Worm (Caenorhabditis elegans) whole organism, L4 larva: Measurements from ENCODE around the gene gdi-1.

Experiments
- F10B5.3 ChIP-seq: sonication (generic microtip); optimal IDR thresholded peaks from 2 replicates; lab custom pipeline; 2016; ENCODE audit warnings: mild to moderate bottlenecking, missing genetic modification characterization, missing compliant biosample characterization
- F49E8.2 ChIP-seq: sonication (generic microtip); optimal IDR thresholded peaks from 2 replicates; lab custom pipeline; 2016; ENCODE audit warnings: missing compliant biosample characterization, mild to moderate bottlenecking, missing genetic modification characterization, borderline replicate concordance
- T20F7.1 ChIP-seq: fragments of 200-800 bp; sonication (Bioruptor generic); optimal IDR thresholded peaks from 2 replicates; lab custom pipeline; 2018; ENCODE audit warnings: mild to moderate bottlenecking, missing genetic modification characterization, missing compliant biosample characterization
- Y48G9A.11 ChIP-seq: fragments of 200-800 bp; sonication (Bioruptor generic); IDR thresholded peaks from 2 replicates; pipeline ENCODE4 v1.3.6; 2022; ENCODE audit warnings: missing genetic modification reagents, missing genetic modification characterization, missing compliant biosample characterization
- Y5F2A.4 ChIP-seq: fragments of 200-800 bp; sonication (Bioruptor generic); optimal IDR thresholded peaks from 2 replicates; lab custom pipeline; 2018; ENCODE audit warnings: mild to moderate bottlenecking, missing genetic modification characterization, missing compliant biosample characterization
- ZK337.2 ChIP-seq: fragments of 200-800 bp; sonication (Bioruptor generic); IDR thresholded peaks from 2 replicates; pipeline ENCODE4 v1.3.6; 2022; ENCODE audit warnings: missing genetic modification reagents, missing genetic modification characterization, missing compliant biosample characterization
- ZK546.5 ChIP-seq, 2 experiments: sonication (generic microtip); optimal IDR thresholded peaks; 2 replicates each; lab custom pipeline; 2017; ENCODE audit warnings: missing biosample characterization in 2 of 2, missing genetic modification characterization in 2 of 2
- aha-1 ChIP-seq: fragments of 150-350 bp; peaks from one replicate; lab custom pipeline; 2014; ENCODE audit warnings: missing biosample characterization, missing genetic modification characterization
- aly-2 ChIP-seq: sonication (generic microtip); optimal IDR thresholded peaks from 2 replicates; lab custom pipeline; 2018; ENCODE audit warnings: missing biosample characterization, missing genetic modification characterization
- arid-1 ChIP-seq: fragments of 200-800 bp; sonication (Bioruptor generic); conservative IDR thresholded peaks from 2 replicates; pipeline ENCODE4 v1.3.6; 2022; ENCODE audit warnings: missing genetic modification reagents, missing genetic modification characterization, missing compliant biosample characterization
- ceh-20 ChIP-seq: fragments of 200-800 bp; sonication (Bioruptor generic); IDR thresholded peaks from 2 replicates; pipeline ENCODE4 v1.3.6; 2022; ENCODE audit warnings: missing genetic modification reagents, missing genetic modification characterization, missing compliant biosample characterization
- ceh-28 ChIP-seq: fragments of 150-350 bp; optimal IDR thresholded peaks from 2 replicates; lab custom pipeline; 2014; ENCODE audit warnings: missing biosample characterization, missing genetic modification reagents, missing genetic modification characterization
- ceh-82 ChIP-seq: sonication (generic microtip); optimal IDR thresholded peaks from 2 replicates; lab custom pipeline; 2017; ENCODE audit warnings: missing biosample characterization, missing genetic modification characterization
- daf-8 ChIP-seq: fragments of 200-800 bp; sonication (Bioruptor generic); IDR thresholded peaks from 2 replicates; pipeline ENCODE4 v1.3.6; 2022; ENCODE audit warnings: missing genetic modification characterization, missing compliant biosample characterization
- dmd-6 ChIP-seq: fragments of 200-800 bp; sonication (Bioruptor generic); IDR thresholded peaks from 2 replicates; pipeline ENCODE4 v1.3.6; 2022; ENCODE audit warnings: missing genetic modification reagents, missing genetic modification characterization, missing compliant biosample characterization
- dpl-1 ChIP-seq: fragments of 150-350 bp; optimal IDR thresholded peaks from 2 replicates; lab custom pipeline; 2014; ENCODE audit warnings: missing biosample characterization, missing genetic modification reagents, missing genetic modification characterization
- egl-43 ChIP-seq: fragments of 200-800 bp; sonication (Bioruptor generic); IDR thresholded peaks from 2 replicates; pipeline ENCODE4 v1.3.6; 2022; ENCODE audit warnings: missing genetic modification reagents, missing genetic modification characterization, missing compliant biosample characterization
- fkh-10 ChIP-seq: fragments of 150-350 bp; optimal IDR thresholded peaks from 2 replicates; lab custom pipeline; 2014; ENCODE audit warnings: missing biosample characterization, missing genetic modification reagents, missing genetic modification characterization
- gei-8 ChIP-seq: fragments of 200-800 bp; sonication (Bioruptor generic); optimal IDR thresholded peaks from 2 replicates; lab custom pipeline; 2018; ENCODE audit warnings: mild to moderate bottlenecking, missing genetic modification characterization, missing compliant biosample characterization
- hif-1 ChIP-seq, 2 experiments: sonication (generic microtip); optimal IDR thresholded peaks; 2 replicates each; lab custom pipeline; 2016 to 2017; ENCODE audit warnings: missing compliant biosample characterization in 2 of 2, missing genetic modification characterization in 2 of 2, missing genetic modification reagents in 2 of 2, missing genotype in 2 of 2, mild to moderate bottlenecking in 1 of 2
- hlh-30 ChIP-seq: sonication (generic microtip); optimal IDR thresholded peaks from 2 replicates; lab custom pipeline; 2017; ENCODE audit warnings: antibody characterized with exemption, mild to moderate bottlenecking, missing genetic modification characterization, missing compliant biosample characterization; ENCODE audit not compliant: insufficient read depth
- hmg-1.1 ChIP-seq: fragments of 200-800 bp; sonication (Bioruptor generic); IDR thresholded peaks from 2 replicates; pipeline ENCODE4 v1.3.6; 2022; ENCODE audit warnings: missing genetic modification reagents, missing genetic modification characterization, missing compliant biosample characterization
- jun-1 ChIP-seq: fragments of 150-350 bp; optimal IDR thresholded peaks from 2 replicates; lab custom pipeline; 2014; ENCODE audit warnings: missing biosample characterization, missing genetic modification reagents, missing genetic modification characterization
- lin-13 ChIP-seq: fragments of 150-350 bp; optimal IDR thresholded peaks from 2 replicates; lab custom pipeline; 2014; ENCODE audit warnings: missing biosample characterization, missing genetic modification reagents, missing genetic modification characterization
- lir-3 ChIP-seq: sonication (generic microtip); optimal IDR thresholded peaks from 2 replicates; lab custom pipeline; 2016; ENCODE audit warnings: mild to moderate bottlenecking, missing genetic modification characterization, missing compliant biosample characterization
- mdl-1 ChIP-seq, 2 experiments: fragments of 150-350 bp in 1 of 2; sonication (generic microtip) in 1 of 2; optimal IDR thresholded peaks; 2 replicates each; lab custom pipeline; 2014 to 2017; ENCODE audit warnings: missing biosample characterization in 2 of 2, missing genetic modification characterization in 2 of 2
- mdt-29 ChIP-seq: fragments of 200-800 bp; sonication (Bioruptor generic); IDR thresholded peaks from 2 replicates; pipeline ENCODE4 v1.3.6; 2022; ENCODE audit warnings: missing genetic modification reagents, missing genetic modification characterization, missing compliant biosample characterization
- nhr-111 ChIP-seq: fragments of 200-800 bp; sonication (Bioruptor generic); optimal IDR thresholded peaks from 2 replicates; lab custom pipeline; 2018; ENCODE audit warnings: mild to moderate bottlenecking, missing genetic modification characterization, missing compliant biosample characterization
- nhr-28 ChIP-seq: fragments of 150-350 bp; optimal IDR thresholded peaks from 2 replicates; lab custom pipeline; 2014; ENCODE audit warnings: missing biosample characterization, missing genetic modification characterization
- nhr-41 ChIP-seq: fragments of 200-800 bp; sonication (Bioruptor generic); IDR thresholded peaks from 2 replicates; pipeline ENCODE4 v1.3.6; 2022; ENCODE audit warnings: missing genetic modification reagents, missing genetic modification characterization, missing compliant biosample characterization
- nhr-77 ChIP-seq: fragments of 150-350 bp; optimal IDR thresholded peaks from 2 replicates; lab custom pipeline; 2014; ENCODE audit warnings: missing biosample characterization, missing genetic modification characterization
- php-3 ChIP-seq: fragments of 200-800 bp; sonication (Bioruptor generic); IDR thresholded peaks from 2 replicates; pipeline ENCODE4 v1.3.6; 2022; ENCODE audit warnings: missing genetic modification reagents, missing genetic modification characterization, missing compliant biosample characterization
- saeg-2 ChIP-seq: fragments of 200-800 bp; sonication (Bioruptor generic); IDR thresholded peaks from 2 replicates; pipeline ENCODE4 v1.3.6; 2022; ENCODE audit warnings: missing genetic modification reagents, missing genetic modification characterization, missing compliant biosample characterization
- skn-1 ChIP-seq: fragments of 150-350 bp; optimal IDR thresholded peaks from 2 replicates; lab custom pipeline; 2014; ENCODE audit warnings: missing biosample characterization, missing genetic modification characterization
- zfp-2 ChIP-seq: sonication (generic microtip); optimal IDR thresholded peaks from 2 replicates; lab custom pipeline; 2016; ENCODE audit warnings: mild to moderate bottlenecking, missing genetic modification characterization, missing compliant biosample characterization
- zip-11 ChIP-seq: fragments of 200-800 bp; sonication (Bioruptor generic); IDR thresholded peaks from 2 replicates; pipeline ENCODE4 v1.3.6; 2022; ENCODE audit warnings: missing genetic modification characterization, missing compliant biosample characterization
- zip-2 ChIP-seq: fragments of 150-350 bp; optimal IDR thresholded peaks from 2 replicates; lab custom pipeline; 2014; ENCODE audit warnings: missing biosample characterization, missing genetic modification characterization

gdi-1 gene

DNA sequence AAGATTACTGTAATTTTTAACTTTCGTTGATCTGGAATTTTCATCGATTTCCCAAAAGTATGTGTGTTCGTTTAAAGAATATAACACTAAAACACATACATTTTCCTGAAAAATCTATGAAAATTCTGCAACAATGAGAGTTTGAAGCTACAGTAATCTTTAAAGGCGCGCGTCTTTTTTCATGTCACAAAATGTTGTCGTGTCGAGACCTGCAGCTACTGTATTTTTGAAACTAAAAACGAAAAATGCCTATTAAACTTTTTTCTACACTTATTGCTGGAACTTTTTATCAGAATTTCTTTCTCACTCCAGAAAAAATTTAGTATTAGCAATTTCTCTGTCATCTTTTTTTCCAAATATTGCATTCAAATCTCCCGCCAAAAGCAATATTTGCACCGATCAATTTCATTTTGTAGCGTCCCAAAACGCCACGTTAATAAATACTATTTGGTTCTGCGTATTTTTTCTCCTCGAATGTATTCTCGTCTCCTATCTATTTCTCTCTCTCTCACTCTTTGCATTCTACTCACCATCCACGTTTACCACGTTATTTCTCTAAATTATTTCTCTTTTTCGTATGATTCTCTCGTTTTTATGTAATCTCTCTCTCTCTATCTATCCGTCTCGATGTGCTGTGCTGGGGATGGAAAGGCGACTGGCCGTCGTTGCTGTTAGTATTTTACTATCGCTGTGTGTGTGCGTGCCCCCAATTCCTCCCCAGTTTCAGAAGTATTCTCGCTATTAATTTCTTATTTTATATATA lies 6.1 kb downstream of the gdi-1 start, which contains the start of gene melo-1 (continued):
- TF ChIP-seq Y48G9A.11 (GFP tag; lab: Robert Waterston, UW), result no peak
- TF ChIP-seq ZK337.2 (GFP tag; lab: Robert Waterston, UW), result no peak
- TF ChIP-seq hif-1 (tag; optimal IDR thresholded peaks at IDR 0.05; lab: Kevin White, UChicago), result peak in 1 of 2 experiments; percentile 7
- TF ChIP-seq F49E8.2 (tag; lab: Kevin White, UChicago), result no peak
- peak; percentile 41 for TF ChIP-seq dpl-1 (GFP tag; lab: Kevin White, UChicago)

DNA sequence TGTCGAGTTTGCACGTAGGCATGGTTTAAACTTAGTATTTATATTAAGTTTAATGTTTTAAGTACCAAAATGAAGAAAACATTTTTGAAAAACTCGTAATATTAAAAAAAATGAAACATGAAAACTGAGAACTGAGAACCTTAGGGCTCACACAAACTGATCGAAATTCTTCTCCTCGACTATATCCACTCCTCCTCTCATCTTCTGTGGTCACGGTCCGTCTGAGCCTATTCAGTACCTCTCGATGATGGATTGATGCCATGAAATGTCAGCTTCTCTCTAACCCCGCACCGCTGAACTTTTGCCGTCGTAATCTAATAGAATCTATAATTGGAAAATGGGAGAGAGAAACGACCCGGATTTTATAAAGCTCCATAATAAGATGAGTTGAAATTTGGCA lies 8.2 kb downstream of the gdi-1 start, which contains the start of gene nlp-56:
Gene nlp-56 (minus strand): TSS at position 257 of the 400 bp plus-strand sequence.
- TF ChIP-seq lin-13 (no peak), egl-43 (GFP tag; lab: Robert Waterston, UW) (no peak), aha-1 (peak; percentile 93), skn-1 (tag; lab: Kevin White, UChicago) (no peak), php-3 (GFP tag; lab: Robert Waterston, UW) (no peak), jun-1 (tag; lab: Kevin White, UChicago) (no peak)
- TF ChIP-seq, all 104 proteins: peak for 1

DNA sequence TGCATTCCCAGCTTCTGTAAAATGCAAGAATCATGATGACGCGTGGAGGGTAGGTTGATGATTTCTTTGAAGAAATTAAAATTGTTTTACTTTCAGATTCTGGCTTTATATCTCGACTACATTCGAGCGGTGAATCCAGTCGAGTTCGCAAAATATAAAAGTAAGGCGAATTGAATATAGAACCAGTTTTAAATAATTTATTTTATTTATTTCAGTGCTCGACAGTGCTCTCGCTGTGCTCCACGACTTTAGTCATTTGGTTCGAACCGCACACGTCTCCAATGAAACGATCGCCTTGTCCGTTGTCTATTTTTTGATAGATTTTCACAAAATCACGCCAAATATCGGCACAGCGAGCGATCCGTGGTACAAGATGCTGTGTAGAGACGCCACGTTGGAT lies 10.5 kb downstream of the gdi-1 start, which contains the start of gene Y57G11C.1130:
Gene Y57G11C.1130 (plus strand): TSS at position 301 of the 400 bp plus-strand sequence.
- no peak for TF ChIP-seq fkh-10 (GFP tag; lab: Kevin White, UChicago)
- no peak for TF ChIP-seq gei-8 (GFP tag; lab: Kevin White, UChicago)
- TF ChIP-seq daf-8 (GFP tag; lab: Robert Waterston, UW), result no peak
- no peak for TF ChIP-seq T20F7.1 (GFP tag; lab: Kevin White, UChicago)
- no peak for TF ChIP-seq nhr-77 (tag; lab: Kevin White, UChicago)
- no peak for TF ChIP-seq F10B5.3 (tag; lab: Kevin White, UChicago)
- no peak for TF ChIP-seq mdt-29 (GFP tag; lab: Robert Waterston, UW)
- TF ChIP-seq aly-2 (tag; lab: Kevin White, UChicago), result no peak
- no peak for TF ChIP-seq nhr-111 (GFP tag; lab: Kevin White, UChicago)
- TF ChIP-seq mdl-1 (tag; optimal IDR thresholded peaks at IDR 0.05; lab: Kevin White, UChicago), result no peak
- no peak for TF ChIP-seq ZK546.5 (tag; optimal IDR thresholded peaks at IDR 0.05; lab: Kevin White, UChicago)
- no peak for TF ChIP-seq arid-1 (GFP tag; lab: Robert Waterston, UW)
- TF ChIP-seq ceh-20 (GFP tag; lab: Robert Waterston, UW), result no peak
- no peak for TF ChIP-seq hlh-30 (tag; lab: Kevin White, UChicago)
- TF ChIP-seq nhr-28 (tag; lab: Kevin White, UChicago), result no peak
- TF ChIP-seq zfp-2, result no peak

DNA sequence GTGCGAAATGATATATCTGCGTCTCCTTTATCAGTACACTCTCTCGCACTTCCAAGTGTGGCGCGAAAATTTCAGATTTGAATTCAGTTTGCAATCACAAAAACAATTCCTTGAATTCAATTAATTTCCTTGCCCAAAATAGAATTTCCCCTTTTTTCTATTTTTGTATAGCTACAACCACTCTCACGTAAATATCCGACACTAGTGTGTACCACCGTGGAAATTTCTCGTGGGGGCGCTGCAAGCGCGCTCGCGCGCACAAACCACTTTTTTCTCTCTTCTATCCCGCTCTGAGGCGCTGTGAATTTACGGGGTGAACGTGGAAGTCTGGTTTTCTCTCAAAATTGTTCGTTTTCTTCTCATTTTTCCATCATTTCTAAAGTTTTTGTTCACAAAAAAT lies 11.2 kb downstream of the gdi-1 start, which contains the start of gene Y57G11C.8:
Gene Y57G11C.8 (plus strand): TSS at position 301 of the 400 bp plus-strand sequence.
- TF ChIP-seq hmg-1.1 (no peak), dmd-6 (GFP tag; lab: Robert Waterston, UW) (no peak), arid-1 (GFP tag; lab: Robert Waterston, UW) (no peak), saeg-2 (GFP tag; lab: Robert Waterston, UW) (no peak), ceh-82 (tag; lab: Kevin White, UChicago) (no peak), zip-11 (GFP tag; lab: Robert Waterston, UW) (no peak), zip-2 (no peak), ceh-20 (GFP tag; lab: Robert Waterston, UW) (no peak), ceh-28 (no peak), zfp-2 (no peak), Y5F2A.4 (GFP tag; lab: Kevin White, UChicago) (no peak), nhr-41 (GFP tag; lab: Robert Waterston, UW) (no peak), lir-3 (no peak), nhr-77 (tag; lab: Kevin White, UChicago) (no peak), dpl-1 (GFP tag; lab: Kevin White, UChicago) (no peak), jun-1 (tag; lab: Kevin White, UChicago) (no peak)
